Worm (Caenorhabditis elegans): ENCODE data around the gene B0393.4.
A peak's percentile ranks its signal among the peaks of the same experiment; 100 is the strongest.

Gene B0393.4

DNA sequence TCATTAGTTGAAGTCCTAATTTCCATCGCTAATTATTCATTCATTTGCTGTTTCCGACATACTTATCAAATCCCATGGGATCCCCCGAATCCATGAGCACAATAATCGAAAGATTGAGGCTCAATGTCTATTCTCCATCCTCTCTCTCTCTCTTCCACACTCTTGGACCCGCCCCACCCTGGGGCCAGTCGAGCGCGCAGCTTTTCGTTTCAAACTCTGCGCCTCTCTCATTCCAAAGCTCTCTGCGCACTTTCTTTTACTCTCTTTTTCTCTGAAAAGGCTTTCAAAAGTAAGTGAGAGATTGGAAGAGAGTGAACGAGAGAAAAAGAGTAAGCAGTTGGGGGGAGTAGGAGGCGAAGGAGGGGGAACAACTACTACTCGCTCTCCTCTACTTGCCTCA, 41.7 kb downstream of the B0393.4 start, which contains the start of gene acy-1:
Gene acy-1 (plus strand): TSS at position 346 of the 400 bp plus-strand sequence.
- TF ChIP-seq pros-1 (tag; optimal IDR thresholded peaks at IDR 0.05) (no peak), ceh-18 (tag; optimal IDR thresholded peaks at IDR 0.05) (peak; percentile 89), mec-3 (tag; optimal IDR thresholded peaks at IDR 0.05; ENCODE audit: borderline replicate concordance) (no peak), unc-55 (GFP tag; optimal IDR thresholded peaks at IDR 0.05) (peak; percentile 90), hlh-8 (tag; optimal IDR thresholded peaks at IDR 0.05) (peak; percentile 18), hlh-6 (tag; optimal IDR thresholded peaks at IDR 0.05) (no peak), ceh-22 (tag; optimal IDR thresholded peaks at IDR 0.05) (no peak), sox-4 (tag; optimal IDR thresholded peaks at IDR 0.05) (peak; percentile 25), ceh-34 (tag; optimal IDR thresholded peaks at IDR 0.05) (peak; percentile 79), fkh-10 (GFP tag; optimal IDR thresholded peaks at IDR 0.05) (no peak), K02D7.2 (tag; optimal IDR thresholded peaks at IDR 0.05) (no peak), hlh-30 (tag; optimal IDR thresholded peaks at IDR 0.05; ENCODE audit: insufficient read depth) (peak; percentile 38), T23F11.4 (GFP tag; optimal IDR thresholded peaks at IDR 0.05) (no peak), fax-1 (tag; optimal IDR thresholded peaks at IDR 0.05) (no peak), sox-2 (GFP tag; IDR thresholded peaks at IDR 0.05) (no peak), ceh-31 (tag; optimal IDR thresholded peaks at IDR 0.05) (peak; percentile 84), pqm-1 (tag; optimal IDR thresholded peaks at IDR 0.05) (no peak), pha-4 (tag; optimal IDR thresholded peaks at IDR 0.05) (no peak), unc-42 (tag; optimal IDR thresholded peaks at IDR 0.05) (peak; percentile 80), C08G9.2 (tag; optimal IDR thresholded peaks at IDR 0.05) (peak; percentile 65), ref-2 (tag; optimal IDR thresholded peaks at IDR 0.05) (no peak), ets-4 (tag; optimal IDR thresholded peaks at IDR 0.05) (peak; percentile 50), unc-86 (tag; optimal IDR thresholded peaks at IDR 0.05) (no peak), ttx-3 (tag; optimal IDR thresholded peaks at IDR 0.05) (no peak), nhr-232 (tag; optimal IDR thresholded peaks at IDR 0.05) (no peak), sdc-2 (tag; optimal IDR thresholded peaks at IDR 0.05) (peak; percentile 40), ceh-2 (tag; optimal IDR thresholded peaks at IDR 0.05) (peak; percentile 38), ceh-19 (GFP tag; optimal IDR thresholded peaks at IDR 0.05) (peak; percentile 2), rnt-1 (tag; optimal IDR thresholded peaks at IDR 0.05) (peak; percentile 67), unc-3 (GFP tag; conservative IDR thresholded peaks at IDR 0.05) (peak; percentile 57; the same call in 1 of the 2 replicates), unc-3 (tag; optimal IDR thresholded peaks at IDR 0.05) (peak; percentile 91), eyg-1 (tag; optimal IDR thresholded peaks at IDR 0.05) (peak; percentile 0), Y22D7AL.16 (tag; optimal IDR thresholded peaks at IDR 0.05) (no peak), tbx-2 (tag; optimal IDR thresholded peaks at IDR 0.05) (peak; percentile 79), ceh-14 (tag; optimal IDR thresholded peaks at IDR 0.05) (peak; percentile 77), nfya-1 (tag; optimal IDR thresholded peaks at IDR 0.05) (peak; percentile 90), npax-4 (tag; optimal IDR thresholded peaks at IDR 0.05) (no peak), dve-1 (tag; optimal IDR thresholded peaks at IDR 0.05) (peak; percentile 61), syd-9 (tag; optimal IDR thresholded peaks at IDR 0.05) (peak; percentile 1), dmd-4 (tag; optimal IDR thresholded peaks at IDR 0.05; ENCODE audit: borderline replicate concordance) (no peak)

DNA sequence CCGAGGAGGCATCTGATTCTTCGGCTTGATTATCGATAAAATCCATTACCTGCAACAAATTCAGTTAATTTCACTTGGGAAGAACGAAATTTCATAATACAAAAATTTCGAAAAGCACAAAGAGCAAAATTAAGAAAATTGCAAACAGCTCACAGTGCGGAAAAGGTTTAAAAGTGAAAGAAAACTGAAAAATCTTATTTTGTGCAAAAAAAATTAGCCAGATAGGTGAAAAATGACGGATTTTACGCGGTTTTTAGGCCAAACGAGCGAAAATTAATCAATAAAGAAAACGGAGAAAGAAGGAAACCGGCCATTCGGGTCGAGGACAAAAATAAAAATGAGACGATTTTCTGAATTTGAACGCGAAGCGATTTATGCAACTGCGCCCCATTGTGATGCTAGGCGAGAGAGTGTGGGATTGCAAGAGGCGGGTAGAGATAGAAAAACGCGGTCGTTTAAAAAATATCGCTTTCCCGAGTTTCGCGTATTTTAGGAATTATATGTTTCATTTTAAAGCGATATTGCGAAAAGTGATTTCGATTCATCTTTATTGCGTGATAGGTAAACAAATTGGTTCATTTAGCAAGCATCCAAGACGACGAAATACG, 42.7 kb downstream of the B0393.4 start, which contains the start of gene emb-5:
Gene emb-5 (minus strand): TSS at position 51 of the 608 bp plus-strand sequence.
- TF ChIP-seq elt-4 (tag; optimal IDR thresholded peaks at IDR 0.05), result no peak
- no peak for TF ChIP-seq sdc-2 (tag; optimal IDR thresholded peaks at IDR 0.05)
- TF ChIP-seq tbx-2 (tag; optimal IDR thresholded peaks at IDR 0.05), result peak; percentile 1
- TF ChIP-seq unc-55 (GFP tag; optimal IDR thresholded peaks at IDR 0.05), result peak; percentile 21
- no peak for TF ChIP-seq fax-1 (tag; optimal IDR thresholded peaks at IDR 0.05)
- TF ChIP-seq lim-6 (tag; optimal IDR thresholded peaks at IDR 0.05), result no peak
- no peak for TF ChIP-seq elt-2 (tag; optimal IDR thresholded peaks at IDR 0.05)
- no peak for TF ChIP-seq ceh-19 (GFP tag; optimal IDR thresholded peaks at IDR 0.05)
- TF ChIP-seq ceh-9 (tag; optimal IDR thresholded peaks at IDR 0.05), result no peak
- TF ChIP-seq ztf-16 (tag; optimal IDR thresholded peaks at IDR 0.05), result no peak
- TF ChIP-seq syd-9 (tag; optimal IDR thresholded peaks at IDR 0.05), result no peak
- peak; percentile 17 for TF ChIP-seq ceh-34 (tag; optimal IDR thresholded peaks at IDR 0.05)
- peak; percentile 42 for TF ChIP-seq ceh-31 (tag; optimal IDR thresholded peaks at IDR 0.05)
- TF ChIP-seq nhr-232 (tag; optimal IDR thresholded peaks at IDR 0.05), result no peak
- TF ChIP-seq gmeb-2 (tag; optimal IDR thresholded peaks at IDR 0.05), result no peak
- TF ChIP-seq fkh-10 (GFP tag; optimal IDR thresholded peaks at IDR 0.05), result no peak
- no peak for TF ChIP-seq ceh-6 (GFP tag; optimal IDR thresholded peaks at IDR 0.05)
- no peak for TF ChIP-seq pat-9 (tag; optimal IDR thresholded peaks at IDR 0.05)
- peak; percentile 29; the same call in 1 of the 2 replicates for TF ChIP-seq sox-2 (GFP tag; IDR thresholded peaks at IDR 0.05)
- TF ChIP-seq lin-11 (tag; optimal IDR thresholded peaks at IDR 0.05), result no peak
- peak; percentile 36 for TF ChIP-seq unc-42 (tag; optimal IDR thresholded peaks at IDR 0.05)
- TF ChIP-seq pax-1 (tag; optimal IDR thresholded peaks at IDR 0.05), result peak; percentile 43
- TF ChIP-seq ceh-14 (tag; optimal IDR thresholded peaks at IDR 0.05), result no peak
- no peak for TF ChIP-seq hlh-8 (tag; optimal IDR thresholded peaks at IDR 0.05)
- TF ChIP-seq dve-1 (tag; optimal IDR thresholded peaks at IDR 0.05), result peak; percentile 22
